Worm (Caenorhabditis elegans): ENCODE data around the gene gpr-1.

DNA sequence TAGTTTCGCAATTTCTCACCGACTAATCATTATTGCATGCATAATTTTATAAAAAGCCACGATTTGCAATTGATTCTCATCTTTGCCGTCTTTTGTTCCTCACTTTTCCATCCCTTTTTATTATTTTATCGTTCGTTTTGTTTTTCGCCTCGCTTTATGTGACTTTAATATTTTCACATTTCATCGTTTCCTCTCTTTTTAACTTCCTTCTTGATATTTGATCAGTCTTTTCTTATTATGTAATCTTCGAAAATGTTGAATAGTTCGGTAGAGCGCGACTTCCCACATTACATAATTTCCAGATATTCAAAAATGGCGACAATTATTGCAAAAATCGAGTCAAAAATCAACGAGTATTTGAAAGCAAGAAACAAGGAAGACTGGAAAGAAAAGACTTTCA lies 23.2 kb upstream of the gpr-1 start, which contains the start of gene C06E1.1:
- TF ChIP-seq him-1 (tag; optimal IDR thresholded peaks at IDR 0.05) (no peak), D2030.7 (GFP tag; IDR thresholded peaks at IDR 0.05) (no peak), egl-44 (GFP tag; IDR thresholded peaks at IDR 0.05) (no peak), pha-4 (tag; optimal IDR thresholded peaks at IDR 0.05) (no peak), ekl-4 (GFP tag; IDR thresholded peaks at IDR 0.05) (no peak), Y79H2A.3 (GFP tag; conservative IDR thresholded peaks at IDR 0.05) (no peak), F55B11.4 (tag; optimal IDR thresholded peaks at IDR 0.05; ENCODE audit: borderline replicate concordance, insufficient read depth) (no peak), hlh-26 (GFP tag; conservative IDR thresholded peaks at IDR 0.05) (no peak), hmg-1.2 (GFP tag; IDR thresholded peaks at IDR 0.05) (no peak), F33H1.4 (GFP tag; IDR thresholded peaks at IDR 0.05) (no peak), ceh-27 (GFP tag; optimal IDR thresholded peaks at IDR 0.05) (no peak), unc-62 (GFP tag; optimal IDR thresholded peaks at IDR 0.05) (no peak), fkh-3 (tag; optimal IDR thresholded peaks at IDR 0.05) (no peak), let-526 (GFP tag; IDR thresholded peaks at IDR 0.05) (no peak)

Measured in whole organism, young adult.